Comparison of ENCODE assay signal across 5 fruit fly cellular contexts in genomic region chr2L:7420305-7421287, dm6.
TF ChIP-seq lines count a peak whose summit lies in the region.

No protein-coding gene starts in this region.

- no peak for TF ChIP-seq CTCF in whole organism, embryonic (GFP tag; optimal IDR thresholded peaks at IDR 0.05; lab: Kevin White, UChicago)

TF ChIP-seq in whole organism, adult, 20 proteins besides CTCF, POLR2A, EP300 and RAD21:
- TF ChIP-seq toe (GFP tag; optimal IDR thresholded peaks at IDR 0.05; lab: Kevin White, UChicago), result no peak
- TF ChIP-seq ovo (GFP tag; optimal IDR thresholded peaks at IDR 0.05; lab: Kevin White, UChicago), result no peak
- TF ChIP-seq CG11617 (GFP tag; optimal IDR thresholded peaks at IDR 0.05; lab: Kevin White, UChicago), result no peak
- TF ChIP-seq CG33017 (tag; optimal IDR thresholded peaks at IDR 0.05; lab: Kevin White, UChicago), result peak; percentile 48
- TF ChIP-seq Mnt (GFP tag; optimal IDR thresholded peaks at IDR 0.05; lab: Kevin White, UChicago), result no peak
- no peak for TF ChIP-seq kay (GFP tag; lab: Kevin White, UChicago; ENCODE audit: borderline replicate concordance)
- no peak for TF ChIP-seq Crg-1 (GFP tag; optimal IDR thresholded peaks at IDR 0.05; lab: Kevin White, UChicago)
- no peak for TF ChIP-seq cnc (optimal IDR thresholded peaks at IDR 0.05; lab: Kevin White, UChicago)

TF ChIP-seq in whole organism, embryonic, 481 proteins besides CTCF, POLR2A, EP300 and RAD21 (continues in another document):
- TF ChIP-seq CG17361 (GFP tag; IDR thresholded peaks at IDR 0.05; lab: Robert Waterston, UW) (peak; percentile 47; the same call in 1 of the 3 replicates), D19A (tag; optimal IDR thresholded peaks at IDR 0.05; lab: Kevin White, UChicago) (peak; percentile 22), CG11398 (GFP tag; optimal IDR thresholded peaks at IDR 0.05; lab: Kevin White, UChicago) (peak; percentile 13), sc (optimal IDR thresholded peaks at IDR 0.05; lab: Kevin White, UChicago) (no peak), sc (GFP tag; optimal IDR thresholded peaks at IDR 0.05; lab: Kevin White, UChicago) (no peak), kni (GFP tag; optimal IDR thresholded peaks at IDR 0.05; lab: Kevin White, UChicago) (no peak), fd96Cb (tag; optimal IDR thresholded peaks at IDR 0.05; lab: Kevin White, UChicago) (peak; percentile 38), CG10654 (GFP tag; optimal IDR thresholded peaks at IDR 0.05; lab: Kevin White, UChicago) (no peak), ERR (GFP tag; optimal IDR thresholded peaks at IDR 0.05; lab: Kevin White, UChicago) (peak; percentile 69), lola (GFP tag; optimal IDR thresholded peaks at IDR 0.05; lab: Kevin White, UChicago) (peak in 1 of 3 experiments; percentile 27), CG31224 (GFP tag; IDR thresholded peaks at IDR 0.05; lab: Robert Waterston, UW) (peak; percentile 65), trem (tag; optimal IDR thresholded peaks at IDR 0.05; lab: Kevin White, UChicago) (no peak), unc-4 (GFP tag; IDR thresholded peaks at IDR 0.05; lab: Robert Waterston, UW; ENCODE audit: partially characterized antibody) (no peak), vnd (GFP tag; IDR thresholded peaks at IDR 0.05; lab: Robert Waterston, UW; ENCODE audit: partially characterized antibody) (no peak), CG10462 (GFP tag; optimal IDR thresholded peaks at IDR 0.05; lab: Kevin White, UChicago) (no peak), CG33213 (GFP tag; optimal IDR thresholded peaks at IDR 0.05; lab: Kevin White, UChicago) (peak; percentile 21), CG9797 (GFP tag; optimal IDR thresholded peaks at IDR 0.05; lab: Kevin White, UChicago) (no peak), CG34224 (GFP tag; IDR thresholded peaks at IDR 0.05; lab: Robert Waterston, UW; ENCODE audit: partially characterized antibody) (no peak), CG11456 (GFP tag; IDR thresholded peaks at IDR 0.05; lab: Robert Waterston, UW) (peak; percentile 79; the same call in 2 of the 3 replicates), Tbp (GFP tag; optimal IDR thresholded peaks at IDR 0.05; lab: Kevin White, UChicago) (no peak)

TF ChIP-seq in whole organism, prepupa, 60 proteins besides CTCF, POLR2A, EP300 and RAD21 (continues in another document):
- TF ChIP-seq CG6854 (GFP tag; optimal IDR thresholded peaks at IDR 0.05; lab: Kevin White, UChicago) (peak; percentile 26), CG6808 (GFP tag; optimal IDR thresholded peaks at IDR 0.05; lab: Kevin White, UChicago) (peak; percentile 92), salr (GFP tag; optimal IDR thresholded peaks at IDR 0.05; lab: Kevin White, UChicago) (peak; percentile 63 to 90), CG6163 (GFP tag; IDR thresholded peaks at IDR 0.05; lab: Robert Waterston, UW) (peak; percentile 88), Smox (GFP tag; optimal IDR thresholded peaks at IDR 0.05; lab: Kevin White, UChicago) (peak; percentile 81), esn (GFP tag; optimal IDR thresholded peaks at IDR 0.05; lab: Kevin White, UChicago) (peak; percentile 88), lz (GFP tag; optimal IDR thresholded peaks at IDR 0.05; lab: Kevin White, UChicago) (peak; percentile 87), eg (GFP tag; IDR thresholded peaks at IDR 0.05; lab: Robert Waterston, UW) (peak; percentile 77), CG11294 (GFP tag; IDR thresholded peaks at IDR 0.05; lab: Robert Waterston, UW) (peak; percentile 61), Eip93F (GFP tag; optimal IDR thresholded peaks at IDR 0.05; lab: Kevin White, UChicago) (peak; percentile 66), Eip78C (GFP tag; lab: Kevin White, UChicago) (peak; percentile 95), cyc (GFP tag; optimal IDR thresholded peaks at IDR 0.05; lab: Kevin White, UChicago) (peak; percentile 74), vri (GFP tag; optimal IDR thresholded peaks at IDR 0.05; lab: Kevin White, UChicago) (peak; percentile 78), CG16779 (tag; optimal IDR thresholded peaks at IDR 0.05; lab: Kevin White, UChicago) (peak; percentile 70), CG15336 (GFP tag; IDR thresholded peaks at IDR 0.05; lab: Robert Waterston, UW) (peak; percentile 79), net (GFP tag; optimal IDR thresholded peaks at IDR 0.05; lab: Kevin White, UChicago) (peak; percentile 76), svp (GFP tag; lab: Kevin White, UChicago) (peak; percentile 94), CG34406 (GFP tag; optimal IDR thresholded peaks at IDR 0.05; lab: Kevin White, UChicago) (peak; percentile 69), CG11902 (GFP tag; optimal IDR thresholded peaks at IDR 0.05; lab: Kevin White, UChicago) (peak; percentile 68), spab (GFP tag; optimal IDR thresholded peaks at IDR 0.05; lab: Kevin White, UChicago) (peak; percentile 89), fkh (GFP tag; optimal IDR thresholded peaks at IDR 0.05; lab: Kevin White, UChicago) (no peak), CG32006 (GFP tag; optimal IDR thresholded peaks at IDR 0.05; lab: Kevin White, UChicago) (peak; percentile 80)

TF ChIP-seq in whole organism, pupa, 21 proteins besides CTCF, POLR2A, EP300 and RAD21:
- TF ChIP-seq Snoo (tag; optimal IDR thresholded peaks at IDR 0.05; lab: Kevin White, UChicago) (peak; percentile 68), D1 (tag; optimal IDR thresholded peaks at IDR 0.05; lab: Kevin White, UChicago) (peak; percentile 38), CG15710 (tag; optimal IDR thresholded peaks at IDR 0.05; lab: Kevin White, UChicago) (peak; percentile 96), CG12605 (GFP tag; IDR thresholded peaks at IDR 0.05; lab: Robert Waterston, UW) (peak; percentile 57), CG17806 (tag; optimal IDR thresholded peaks at IDR 0.05; lab: Kevin White, UChicago) (peak; percentile 84), EcR (GFP tag; optimal IDR thresholded peaks at IDR 0.05; lab: Kevin White, UChicago) (peak; percentile 90), gl (tag; optimal IDR thresholded peaks at IDR 0.05; lab: Kevin White, UChicago) (peak; percentile 63), CG32121 (GFP tag; IDR thresholded peaks at IDR 0.05; lab: Robert Waterston, UW) (peak; percentile 64), CG34367 (tag; optimal IDR thresholded peaks at IDR 0.05; lab: Kevin White, UChicago) (peak; percentile 76), CG8159 (tag; optimal IDR thresholded peaks at IDR 0.05; lab: Kevin White, UChicago) (peak; percentile 92), Pif1B (GFP tag; optimal IDR thresholded peaks at IDR 0.05; lab: Kevin White, UChicago) (peak; percentile 74), CG9948 (tag; optimal IDR thresholded peaks at IDR 0.05; lab: Kevin White, UChicago) (peak; percentile 78), rn (GFP tag; IDR thresholded peaks at IDR 0.05; lab: Robert Waterston, UW) (peak; percentile 76), fd96Ca (GFP tag; IDR thresholded peaks at IDR 0.05; lab: Robert Waterston, UW) (peak; percentile 88), CG14655 (GFP tag; optimal IDR thresholded peaks at IDR 0.05; lab: Kevin White, UChicago) (peak; percentile 81), CG8301 (tag; optimal IDR thresholded peaks at IDR 0.05; lab: Kevin White, UChicago) (peak; percentile 68), CG4496 (GFP tag; IDR thresholded peaks at IDR 0.05; lab: Robert Waterston, UW) (no peak; the same call in 2 of the 3 replicates), CG13204 (GFP tag; optimal IDR thresholded peaks at IDR 0.05; lab: Kevin White, UChicago) (peak; percentile 77), Ets98B (GFP tag; IDR thresholded peaks at IDR 0.05; lab: Robert Waterston, UW) (peak; percentile 64), Pif1A (GFP tag; optimal IDR thresholded peaks at IDR 0.05; lab: Kevin White, UChicago) (peak; percentile 86), CG10348 (GFP tag; IDR thresholded peaks at IDR 0.05; lab: Robert Waterston, UW) (no peak)

TF ChIP-seq in whole organism, wandering third instar larva, 38 proteins besides CTCF, POLR2A, EP300 and RAD21 (continues in another document):
- no peak for TF ChIP-seq dsf (GFP tag; optimal IDR thresholded peaks at IDR 0.05; lab: Kevin White, UChicago; ENCODE audit: borderline replicate concordance)
- TF ChIP-seq tai (GFP tag; optimal IDR thresholded peaks at IDR 0.05; lab: Kevin White, UChicago), result peak; percentile 67
- TF ChIP-seq psq (GFP tag; optimal IDR thresholded peaks at IDR 0.05; lab: Kevin White, UChicago), result peak; percentile 66
- TF ChIP-seq dl (GFP tag; optimal IDR thresholded peaks at IDR 0.05; lab: Kevin White, UChicago; ENCODE audit: insufficient read depth in 1 of 2, partially characterized antibody in 2 of 2), result peak in 1 of 2 experiments; percentile 1
- TF ChIP-seq CrebA (GFP tag; optimal IDR thresholded peaks at IDR 0.05; lab: Kevin White, UChicago; ENCODE audit: borderline replicate concordance), result no peak
- TF ChIP-seq Dif (GFP tag; optimal IDR thresholded peaks at IDR 0.05; lab: Kevin White, UChicago; ENCODE audit: partially characterized antibody), result no peak
- TF ChIP-seq jim (GFP tag; optimal IDR thresholded peaks at IDR 0.05; lab: Kevin White, UChicago), result no peak
- TF ChIP-seq sage (GFP tag; optimal IDR thresholded peaks at IDR 0.05; lab: Kevin White, UChicago), result peak; percentile 73
- no peak for TF ChIP-seq lola (GFP tag; optimal IDR thresholded peaks at IDR 0.05; lab: Kevin White, UChicago)
- peak; percentile 88 for TF ChIP-seq OdsH (GFP tag; optimal IDR thresholded peaks at IDR 0.05; lab: Kevin White, UChicago)
- peak; percentile 90 for TF ChIP-seq h (GFP tag; optimal IDR thresholded peaks at IDR 0.05; lab: Kevin White, UChicago)
- TF ChIP-seq HLH106 (tag; optimal IDR thresholded peaks at IDR 0.05; lab: Kevin White, UChicago), result peak; percentile 66
- no peak for TF ChIP-seq usp (GFP tag; optimal IDR thresholded peaks at IDR 0.05; lab: Kevin White, UChicago)
- peak; percentile 88 for TF ChIP-seq woc (GFP tag; optimal IDR thresholded peaks at IDR 0.05; lab: Kevin White, UChicago)
- TF ChIP-seq Hr78 (GFP tag; optimal IDR thresholded peaks at IDR 0.05; lab: Kevin White, UChicago), result no peak
- TF ChIP-seq Hr83 (GFP tag; optimal IDR thresholded peaks at IDR 0.05; lab: Kevin White, UChicago; ENCODE audit: poor library complexity, severe bottlenecking), result peak; percentile 37
- TF ChIP-seq Jra (GFP tag; optimal IDR thresholded peaks at IDR 0.05; lab: Kevin White, UChicago), result peak; percentile 45
- peak; percentile 85 for TF ChIP-seq CG32264 (GFP tag; optimal IDR thresholded peaks at IDR 0.05; lab: Kevin White, UChicago)
- TF ChIP-seq Hnf4 (GFP tag; optimal IDR thresholded peaks at IDR 0.05; lab: Kevin White, UChicago), result peak; percentile 80
- TF ChIP-seq foxo (GFP tag; optimal IDR thresholded peaks at IDR 0.05; lab: Kevin White, UChicago), result peak in 1 of 2 experiments; percentile 89
- TF ChIP-seq CG9705 (GFP tag; optimal IDR thresholded peaks at IDR 0.05; lab: Kevin White, UChicago), result no peak
- TF ChIP-seq fru (GFP tag; optimal IDR thresholded peaks at IDR 0.05; lab: Kevin White, UChicago), result peak; percentile 89
- TF ChIP-seq sv (GFP tag; optimal IDR thresholded peaks at IDR 0.05; lab: Kevin White, UChicago), result peak; percentile 49
- no peak for TF ChIP-seq Vsx2 (GFP tag; optimal IDR thresholded peaks at IDR 0.05; lab: Kevin White, UChicago; ENCODE audit: partially characterized antibody)
- peak; percentile 65 for TF ChIP-seq dmrt93B (GFP tag; optimal IDR thresholded peaks at IDR 0.05; lab: Kevin White, UChicago)
- peak; percentile 90 for TF ChIP-seq br (GFP tag; optimal IDR thresholded peaks at IDR 0.05; lab: Kevin White, UChicago)
- no peak for TF ChIP-seq GATAd (GFP tag; optimal IDR thresholded peaks at IDR 0.05; lab: Kevin White, UChicago)
- TF ChIP-seq rgr (GFP tag; optimal IDR thresholded peaks at IDR 0.05; lab: Kevin White, UChicago), result peak; percentile 78
